ENCODE assay signal across 1 fruit fly cellular context in genomic region chr3R:26548964-26549363, dm6.
A peak's percentile ranks its signal among the peaks of the same experiment; 100 is the strongest.
TF ChIP-seq lines count a peak whose summit lies in the region.

No protein-coding gene starts in this region.

TF ChIP-seq in whole organism, embryonic, 481 proteins besides CTCF, POLR2A, EP300 and RAD21 (continued from another document):
- TF ChIP-seq zf30C (GFP tag; optimal IDR thresholded peaks at IDR 0.05; lab: Kevin White, UChicago) = no peak
- TF ChIP-seq sim (GFP tag; IDR thresholded peaks at IDR 0.05; lab: Robert Waterston, UW) = no peak
- no peak for TF ChIP-seq CG31388 (GFP tag; optimal IDR thresholded peaks at IDR 0.05; lab: Kevin White, UChicago)
- TF ChIP-seq Dbx (GFP tag; IDR thresholded peaks at IDR 0.05; lab: Robert Waterston, UW) = no peak
- no peak for TF ChIP-seq oc (tag; optimal IDR thresholded peaks at IDR 0.05; lab: Kevin White, UChicago)
- no peak for TF ChIP-seq gfzf (GFP tag; optimal IDR thresholded peaks at IDR 0.05; lab: Kevin White, UChicago)
- no peak for TF ChIP-seq wek (GFP tag; optimal IDR thresholded peaks at IDR 0.05; lab: Kevin White, UChicago)
- TF ChIP-seq Chrac-16 (GFP tag; optimal IDR thresholded peaks at IDR 0.05; lab: Kevin White, UChicago) = no peak
- peak; percentile 3 for TF ChIP-seq CG10979 (tag; optimal IDR thresholded peaks at IDR 0.05; lab: Kevin White, UChicago)
- no peak for TF ChIP-seq ems (GFP tag; optimal IDR thresholded peaks at IDR 0.05; lab: Kevin White, UChicago)
- no peak for TF ChIP-seq CG8765 (GFP tag; IDR thresholded peaks at IDR 0.05; lab: Robert Waterston, UW)
- TF ChIP-seq cas (GFP tag; IDR thresholded peaks at IDR 0.05; lab: Robert Waterston, UW) = no peak
- no peak for TF ChIP-seq sc (optimal IDR thresholded peaks at IDR 0.05; lab: Kevin White, UChicago)
- no peak for TF ChIP-seq sc (GFP tag; optimal IDR thresholded peaks at IDR 0.05; lab: Kevin White, UChicago)
- no peak for TF ChIP-seq CG15514 (GFP tag; optimal IDR thresholded peaks at IDR 0.05; lab: Kevin White, UChicago)
- no peak for TF ChIP-seq vfl (GFP tag; optimal IDR thresholded peaks at IDR 0.05; lab: Kevin White, UChicago)
- no peak for TF ChIP-seq aop (GFP tag; IDR thresholded peaks at IDR 0.05; lab: Robert Waterston, UW)
- TF ChIP-seq CG16815 (GFP tag; optimal IDR thresholded peaks at IDR 0.05; lab: Kevin White, UChicago) = no peak
- no peak for TF ChIP-seq wdn (GFP tag; IDR thresholded peaks at IDR 0.05; lab: Robert Waterston, UW)
- 0 out of 3 replicates have a peak, but pooled peaks have one; percentile 28 for TF ChIP-seq CG17361 (GFP tag; IDR thresholded peaks at IDR 0.05; lab: Robert Waterston, UW)
- TF ChIP-seq Bdp1 (GFP tag; optimal IDR thresholded peaks at IDR 0.05; lab: Kevin White, UChicago) = no peak
- TF ChIP-seq CG2116 (GFP tag; optimal IDR thresholded peaks at IDR 0.05; lab: Kevin White, UChicago) = no peak
- no peak for TF ChIP-seq H2.0 (GFP tag; IDR thresholded peaks at IDR 0.05; lab: Robert Waterston, UW)
- TF ChIP-seq Kr (GFP tag; optimal IDR thresholded peaks at IDR 0.05; lab: Kevin White, UChicago) = no peak
- TF ChIP-seq CG12299 (tag; optimal IDR thresholded peaks at IDR 0.05; lab: Kevin White, UChicago) = no peak
- no peak for TF ChIP-seq CG7745 (tag; optimal IDR thresholded peaks at IDR 0.05; lab: Kevin White, UChicago)
- no peak for TF ChIP-seq CG13775 (GFP tag; optimal IDR thresholded peaks at IDR 0.05; lab: Kevin White, UChicago)
- TF ChIP-seq CG4854 (GFP tag; optimal IDR thresholded peaks at IDR 0.05; lab: Kevin White, UChicago) = no peak
- no peak for TF ChIP-seq Antp (GFP tag; optimal IDR thresholded peaks at IDR 0.05; lab: Kevin White, UChicago)
- no peak for TF ChIP-seq CG31224 (GFP tag; IDR thresholded peaks at IDR 0.05; lab: Robert Waterston, UW)
- TF ChIP-seq ind (GFP tag; optimal IDR thresholded peaks at IDR 0.05; lab: Kevin White, UChicago) = peak; percentile 3
- peak; percentile 15 for TF ChIP-seq Hmr (GFP tag; optimal IDR thresholded peaks at IDR 0.05; lab: Kevin White, UChicago)
- TF ChIP-seq Sry-δ (GFP tag; optimal IDR thresholded peaks at IDR 0.05; lab: Kevin White, UChicago) = no peak
- peak; percentile 16 for TF ChIP-seq phol (tag; optimal IDR thresholded peaks at IDR 0.05; lab: Kevin White, UChicago)
- no peak for TF ChIP-seq chinmo (GFP tag; IDR thresholded peaks at IDR 0.05; lab: Robert Waterston, UW; ENCODE audit: partially characterized antibody)
- TF ChIP-seq HmgZ (tag; optimal IDR thresholded peaks at IDR 0.05; lab: Kevin White, UChicago) = no peak
- no peak for TF ChIP-seq CG4360 (GFP tag; IDR thresholded peaks at IDR 0.05; lab: Robert Waterston, UW)
- TF ChIP-seq BEAF-32 (GFP tag; optimal IDR thresholded peaks at IDR 0.05; lab: Kevin White, UChicago) = no peak
- TF ChIP-seq stc (GFP tag; IDR thresholded peaks at IDR 0.05; lab: Robert Waterston, UW) = peak; percentile 15; the same call in 1 of the 2 replicates
- no peak for TF ChIP-seq Dref (GFP tag; IDR thresholded peaks at IDR 0.05; lab: Robert Waterston, UW)
- no peak for TF ChIP-seq CG17359 (tag; optimal IDR thresholded peaks at IDR 0.05; lab: Kevin White, UChicago)
- TF ChIP-seq CG8281 (tag; optimal IDR thresholded peaks at IDR 0.05; lab: Kevin White, UChicago) = no peak
- no peak for TF ChIP-seq Fer3 (tag; optimal IDR thresholded peaks at IDR 0.05; lab: Kevin White, UChicago)
- no peak for TF ChIP-seq sens-2 (GFP tag; IDR thresholded peaks at IDR 0.05; lab: Robert Waterston, UW)
- TF ChIP-seq CG17912 (GFP tag; optimal IDR thresholded peaks at IDR 0.05; lab: Kevin White, UChicago) = no peak
- TF ChIP-seq CG16863 (GFP tag; optimal IDR thresholded peaks at IDR 0.05; lab: Kevin White, UChicago) = no peak
- no peak for TF ChIP-seq Nf-YA (GFP tag; IDR thresholded peaks at IDR 0.05; lab: Robert Waterston, UW)
- TF ChIP-seq dysf (GFP tag; IDR thresholded peaks at IDR 0.05; lab: Robert Waterston, UW) = peak; percentile 61; the same call in 2 of the 3 replicates
- TF ChIP-seq CG4820 (GFP tag; optimal IDR thresholded peaks at IDR 0.05; lab: Kevin White, UChicago) = peak; percentile 15
- peak; percentile 50; the same call in 1 of the 2 replicates for TF ChIP-seq CG14014 (GFP tag; IDR thresholded peaks at IDR 0.05; lab: Robert Waterston, UW)
- peak; percentile 36 for TF ChIP-seq sisA (GFP tag; IDR thresholded peaks at IDR 0.05; lab: Robert Waterston, UW)
- TF ChIP-seq ato (GFP tag; IDR thresholded peaks at IDR 0.05; lab: Robert Waterston, UW; ENCODE audit: partially characterized antibody) = no peak
- peak; percentile 65; the same call in 1 of the 2 replicates for TF ChIP-seq vvl (GFP tag; IDR thresholded peaks at IDR 0.05; lab: Robert Waterston, UW)
- peak; percentile 38; the same call in 2 of the 3 replicates for TF ChIP-seq tgo (GFP tag; IDR thresholded peaks at IDR 0.05; lab: Robert Waterston, UW)
- no peak for TF ChIP-seq CG1792 (GFP tag; optimal IDR thresholded peaks at IDR 0.05; lab: Kevin White, UChicago)
- no peak for TF ChIP-seq CG3995 (GFP tag; optimal IDR thresholded peaks at IDR 0.05; lab: Kevin White, UChicago)
- no peak for TF ChIP-seq CG8388 (GFP tag; optimal IDR thresholded peaks at IDR 0.05; lab: Kevin White, UChicago)
- no peak for TF ChIP-seq CrebB (tag; optimal IDR thresholded peaks at IDR 0.05; lab: Kevin White, UChicago)
- TF ChIP-seq CG11560 (tag; IDR thresholded peaks at IDR 0.05; lab: Robert Waterston, UW) = no peak
- TF ChIP-seq unc-4 (GFP tag; IDR thresholded peaks at IDR 0.05; lab: Robert Waterston, UW; ENCODE audit: partially characterized antibody) = no peak
- no peak for TF ChIP-seq CG33213 (GFP tag; optimal IDR thresholded peaks at IDR 0.05; lab: Kevin White, UChicago)
- no peak for TF ChIP-seq repo (GFP tag; optimal IDR thresholded peaks at IDR 0.05; lab: Kevin White, UChicago)
- TF ChIP-seq ap (GFP tag; IDR thresholded peaks at IDR 0.05; lab: Robert Waterston, UW) = peak; percentile 16; the same call in 1 of the 2 replicates
- TF ChIP-seq CG6765 (GFP tag; optimal IDR thresholded peaks at IDR 0.05; lab: Kevin White, UChicago) = no peak
- no peak for TF ChIP-seq CG7963 (GFP tag; IDR thresholded peaks at IDR 0.05; lab: Robert Waterston, UW; ENCODE audit: partially characterized antibody)
- no peak for TF ChIP-seq Opbp (GFP tag; IDR thresholded peaks at IDR 0.05; lab: Robert Waterston, UW; ENCODE audit: partially characterized antibody)
- no peak for TF ChIP-seq CG3847 (GFP tag; IDR thresholded peaks at IDR 0.05; lab: Robert Waterston, UW)
- no peak for TF ChIP-seq ro (GFP tag; IDR thresholded peaks at IDR 0.05; lab: Robert Waterston, UW)
- no peak for TF ChIP-seq CG10267 (tag; optimal IDR thresholded peaks at IDR 0.05; lab: Kevin White, UChicago)
- TF ChIP-seq CG6175 (GFP tag; IDR thresholded peaks at IDR 0.05; lab: Robert Waterston, UW) = no peak
- TF ChIP-seq Atf6 (GFP tag; IDR thresholded peaks at IDR 0.05; lab: Robert Waterston, UW) = no peak
- TF ChIP-seq zen2 (GFP tag; IDR thresholded peaks at IDR 0.05; lab: Robert Waterston, UW; ENCODE audit: partially characterized antibody) = no peak
- TF ChIP-seq Tbp (GFP tag; optimal IDR thresholded peaks at IDR 0.05; lab: Kevin White, UChicago) = no peak
- no peak for TF ChIP-seq exex (tag; optimal IDR thresholded peaks at IDR 0.05; lab: Kevin White, UChicago)
- TF ChIP-seq Med (GFP tag; lab: Kevin White, UChicago) = peak; percentile 62
- TF ChIP-seq esg (GFP tag; conservative IDR thresholded peaks at IDR 0.05; lab: Robert Waterston, UW) = no peak; the same call in 1 of the 2 replicates
- TF ChIP-seq gsb-n (tag; optimal IDR thresholded peaks at IDR 0.05; lab: Kevin White, UChicago) = no peak
- TF ChIP-seq dmrt11E (tag; optimal IDR thresholded peaks at IDR 0.05; lab: Kevin White, UChicago) = no peak
- TF ChIP-seq CG18476 (GFP tag; optimal IDR thresholded peaks at IDR 0.05; lab: Kevin White, UChicago) = no peak
- TF ChIP-seq NK7.1 (GFP tag; optimal IDR thresholded peaks at IDR 0.05; lab: Kevin White, UChicago) = no peak
- TF ChIP-seq CG17328 (GFP tag; IDR thresholded peaks at IDR 0.05; lab: Robert Waterston, UW) = peak; percentile 48; the same call in 1 of the 2 replicates
- TF ChIP-seq CG13424 (tag; optimal IDR thresholded peaks at IDR 0.05; lab: Kevin White, UChicago) = no peak
- no peak for TF ChIP-seq CG15479 (GFP tag; optimal IDR thresholded peaks at IDR 0.05; lab: Kevin White, UChicago)
- no peak for TF ChIP-seq sob (GFP tag; IDR thresholded peaks at IDR 0.05; lab: Robert Waterston, UW)
- TF ChIP-seq mirr (GFP tag; optimal IDR thresholded peaks at IDR 0.05; lab: Kevin White, UChicago) = no peak
- no peak for TF ChIP-seq CG3407 (GFP tag; optimal IDR thresholded peaks at IDR 0.05; lab: Kevin White, UChicago)
- no peak for TF ChIP-seq CG8089 (GFP tag; optimal IDR thresholded peaks at IDR 0.05; lab: Kevin White, UChicago)
- TF ChIP-seq CG15073 (GFP tag; optimal IDR thresholded peaks at IDR 0.05; lab: Kevin White, UChicago) = no peak
- no peak for TF ChIP-seq Dek (tag; optimal IDR thresholded peaks at IDR 0.05; lab: Kevin White, UChicago)
- TF ChIP-seq CG1832 (GFP tag; optimal IDR thresholded peaks at IDR 0.05; lab: Kevin White, UChicago) = no peak
- TF ChIP-seq da (GFP tag; optimal IDR thresholded peaks at IDR 0.05; lab: Kevin White, UChicago) = no peak
- peak; percentile 46 for TF ChIP-seq CG2120 (GFP tag; optimal IDR thresholded peaks at IDR 0.05; lab: Kevin White, UChicago)
- no peak for TF ChIP-seq CG4404 (GFP tag; IDR thresholded peaks at IDR 0.05; lab: Robert Waterston, UW)
- no peak for TF ChIP-seq HLHmδ (GFP tag; optimal IDR thresholded peaks at IDR 0.05; lab: Kevin White, UChicago)
- TF ChIP-seq GATAe (GFP tag; conservative IDR thresholded peaks at IDR 0.05; lab: Robert Waterston, UW) = no peak
- TF ChIP-seq emc (GFP tag; optimal IDR thresholded peaks at IDR 0.05; lab: Kevin White, UChicago) = no peak
- no peak for TF ChIP-seq bowl (GFP tag; IDR thresholded peaks at IDR 0.05; lab: Robert Waterston, UW)
- TF ChIP-seq Lhr (GFP tag; optimal IDR thresholded peaks at IDR 0.05; lab: Kevin White, UChicago) = no peak
- no peak for TF ChIP-seq cg (GFP tag; optimal IDR thresholded peaks at IDR 0.05; lab: Kevin White, UChicago)
- no peak for TF ChIP-seq CG17186 (GFP tag; optimal IDR thresholded peaks at IDR 0.05; lab: Kevin White, UChicago)
- no peak for TF ChIP-seq Poxn (GFP tag; IDR thresholded peaks at IDR 0.05; lab: Robert Waterston, UW)
- TF ChIP-seq Hr3 (GFP tag; optimal IDR thresholded peaks at IDR 0.05; lab: Kevin White, UChicago) = peak; percentile 2
- TF ChIP-seq danr (GFP tag; IDR thresholded peaks at IDR 0.05; lab: Robert Waterston, UW) = peak; percentile 37; the same call in 1 of the 2 replicates
- no peak for TF ChIP-seq Nf-YB (GFP tag; optimal IDR thresholded peaks at IDR 0.05; lab: Kevin White, UChicago)
- peak; percentile 69 for TF ChIP-seq Xrp1 (GFP tag; IDR thresholded peaks at IDR 0.05; lab: Robert Waterston, UW)
- no peak for TF ChIP-seq CG10543 (GFP tag; optimal IDR thresholded peaks at IDR 0.05; lab: Kevin White, UChicago)
- peak; percentile 43; the same call in 1 of the 2 replicates for TF ChIP-seq lmd (GFP tag; IDR thresholded peaks at IDR 0.05; lab: Robert Waterston, UW)
- TF ChIP-seq Hsf (GFP tag; optimal IDR thresholded peaks at IDR 0.05; lab: Kevin White, UChicago) = no peak
- TF ChIP-seq Ssrp (tag; optimal IDR thresholded peaks at IDR 0.05; lab: Kevin White, UChicago) = no peak
- no peak for TF ChIP-seq gsb (GFP tag; IDR thresholded peaks at IDR 0.05; lab: Robert Waterston, UW)
- no peak for TF ChIP-seq usp (GFP tag; optimal IDR thresholded peaks at IDR 0.05; lab: Kevin White, UChicago)
- no peak for TF ChIP-seq CG2202 (tag; optimal IDR thresholded peaks at IDR 0.05; lab: Kevin White, UChicago)
- no peak for TF ChIP-seq br (optimal IDR thresholded peaks at IDR 0.05; lab: Kevin White, UChicago)
- TF ChIP-seq crc (GFP tag; optimal IDR thresholded peaks at IDR 0.05; lab: Kevin White, UChicago) = no peak
- no peak for TF ChIP-seq kay (GFP tag; optimal IDR thresholded peaks at IDR 0.05; lab: Kevin White, UChicago)
- TF ChIP-seq CG10462 (GFP tag; optimal IDR thresholded peaks at IDR 0.05; lab: Kevin White, UChicago) = no peak
- TF ChIP-seq CG6813 (GFP tag; optimal IDR thresholded peaks at IDR 0.05; lab: Kevin White, UChicago) = no peak
- no peak for TF ChIP-seq CG3838 (GFP tag; optimal IDR thresholded peaks at IDR 0.05; lab: Kevin White, UChicago)
- no peak for TF ChIP-seq ham (GFP tag; IDR thresholded peaks at IDR 0.05; lab: Robert Waterston, UW)
- no peak for TF ChIP-seq sqz (GFP tag; optimal IDR thresholded peaks at IDR 0.05; lab: Kevin White, UChicago)
- TF ChIP-seq ftz-f1 (GFP tag; optimal IDR thresholded peaks at IDR 0.05; lab: Kevin White, UChicago) = no peak
- 0 out of 2 replicates have a peak, but pooled peaks have one; percentile 32 for TF ChIP-seq Gsc (GFP tag; IDR thresholded peaks at IDR 0.05; lab: Robert Waterston, UW)
- no peak for TF ChIP-seq CG6854 (GFP tag; optimal IDR thresholded peaks at IDR 0.05; lab: Kevin White, UChicago)
- no peak for TF ChIP-seq pita (GFP tag; optimal IDR thresholded peaks at IDR 0.05; lab: Kevin White, UChicago)
- TF ChIP-seq CG13287 (GFP tag; IDR thresholded peaks at IDR 0.05; lab: Robert Waterston, UW; ENCODE audit: partially characterized antibody) = no peak
- no peak for TF ChIP-seq sd (tag; optimal IDR thresholded peaks at IDR 0.05; lab: Kevin White, UChicago)
- TF ChIP-seq ara (GFP tag; IDR thresholded peaks at IDR 0.05; lab: Robert Waterston, UW) = no peak
- TF ChIP-seq CG11093 (GFP tag; IDR thresholded peaks at IDR 0.05; lab: Robert Waterston, UW) = no peak
